Fruit fly (Drosophila melanogaster): ENCODE measurements around the gene tty.

tty gene

DNA sequence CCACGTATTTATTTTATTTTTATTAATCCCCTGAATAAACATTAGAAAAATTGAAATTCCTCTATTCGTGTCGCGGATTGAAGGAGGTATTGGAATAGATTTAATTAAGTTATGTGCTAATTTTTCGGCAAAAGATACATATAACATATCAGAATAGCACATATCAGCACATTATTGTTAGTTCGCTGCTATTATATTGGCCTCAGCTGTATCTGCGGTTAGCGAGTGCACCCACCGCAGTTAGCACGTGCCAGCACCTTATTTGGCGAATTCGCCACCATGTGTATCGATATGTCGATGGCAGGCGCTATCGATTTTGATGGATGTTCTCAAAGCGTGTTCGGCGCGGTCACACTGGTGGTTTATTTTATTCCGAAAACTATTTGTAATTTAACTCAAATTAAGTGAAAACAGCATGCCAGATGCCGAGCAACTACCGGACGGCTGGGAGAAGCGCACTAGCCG, 5.6 kb upstream of the tty start, which contains the start of gene dod (continued):
- TF ChIP-seq tin (GFP tag; optimal IDR thresholded peaks at IDR 0.05) (peak; percentile 44), CG15601 (tag; optimal IDR thresholded peaks at IDR 0.05) (peak; percentile 49), pnt (GFP tag; optimal IDR thresholded peaks at IDR 0.05) (no peak), al (GFP tag; IDR thresholded peaks at IDR 0.05) (0 out of 2 replicates have a peak, but pooled peaks have one; percentile 32), slp2 (GFP tag; optimal IDR thresholded peaks at IDR 0.05) (no peak), CG32532 (GFP tag; IDR thresholded peaks at IDR 0.05) (peak; percentile 69), CG12942 (GFP tag; optimal IDR thresholded peaks at IDR 0.05) (peak; percentile 47), Six4 (GFP tag; optimal IDR thresholded peaks at IDR 0.05) (no peak), rib (GFP tag; IDR thresholded peaks at IDR 0.05) (peak; percentile 59; the same call in 1 of the 2 replicates), CG2129 (GFP tag; IDR thresholded peaks at IDR 0.05; ENCODE audit: partially characterized antibody) (peak; percentile 53; the same call in 1 of the 2 replicates), CG10565 (GFP tag; optimal IDR thresholded peaks at IDR 0.05) (no peak), CG34224 (GFP tag; IDR thresholded peaks at IDR 0.05; ENCODE audit: partially characterized antibody) (peak; percentile 65; the same call in 2 of the 3 replicates), CG12299 (tag; optimal IDR thresholded peaks at IDR 0.05) (no peak), schlank (tag; optimal IDR thresholded peaks at IDR 0.05) (no peak), Atf3 (GFP tag; optimal IDR thresholded peaks at IDR 0.05) (peak; percentile 26), chm (GFP tag; IDR thresholded peaks at IDR 0.05) (peak; percentile 38; the same call in 1 of the 2 replicates), CG10979 (tag; optimal IDR thresholded peaks at IDR 0.05) (peak; percentile 11), BtbVII (GFP tag; optimal IDR thresholded peaks at IDR 0.05) (peak; percentile 21), CG9609 (GFP tag; optimal IDR thresholded peaks at IDR 0.05) (peak; percentile 35), CG17361 (GFP tag; IDR thresholded peaks at IDR 0.05) (peak; percentile 38; the same call in 2 of the 3 replicates), chn (GFP tag; optimal IDR thresholded peaks at IDR 0.05) (peak; percentile 13), dati (GFP tag; IDR thresholded peaks at IDR 0.05) (no peak), B-H1 (GFP tag; IDR thresholded peaks at IDR 0.05) (no peak), CG33213 (GFP tag; optimal IDR thresholded peaks at IDR 0.05) (peak; percentile 73), HLHmδ (GFP tag; optimal IDR thresholded peaks at IDR 0.05) (peak; percentile 94), p53 (GFP tag; optimal IDR thresholded peaks at IDR 0.05) (no peak), Rfx (GFP tag; IDR thresholded peaks at IDR 0.05) (peak; percentile 81), H15 (GFP tag; IDR thresholded peaks at IDR 0.05) (no peak), Doc3 (GFP tag; IDR thresholded peaks at IDR 0.05; ENCODE audit: partially characterized antibody) (peak; percentile 51; the same call in 2 of the 3 replicates), CG3726 (GFP tag; IDR thresholded peaks at IDR 0.05) (no peak), CG43689 (GFP tag; IDR thresholded peaks at IDR 0.05) (no peak), sc (optimal IDR thresholded peaks at IDR 0.05) (no peak), sc (GFP tag; optimal IDR thresholded peaks at IDR 0.05) (no peak), tgo (GFP tag; IDR thresholded peaks at IDR 0.05) (no peak; the same call in 2 of the 3 replicates), Doc2 (GFP tag; IDR thresholded peaks at IDR 0.05) (no peak), CG10366 (GFP tag; IDR thresholded peaks at IDR 0.05) (peak; percentile 17; the same call in 1 of the 2 replicates), bigmax (GFP tag; optimal IDR thresholded peaks at IDR 0.05) (peak; percentile 55), Stat92E (GFP tag; optimal IDR thresholded peaks at IDR 0.05) (peak in 1 of 3 experiments; percentile 13), CG8388 (GFP tag; optimal IDR thresholded peaks at IDR 0.05) (peak; percentile 20), NfI (GFP tag; optimal IDR thresholded peaks at IDR 0.05) (peak; percentile 62), grau (tag; optimal IDR thresholded peaks at IDR 0.05) (peak; percentile 60), CG12391 (tag; optimal IDR thresholded peaks at IDR 0.05) (peak; percentile 63), Dbx (GFP tag; IDR thresholded peaks at IDR 0.05) (peak; percentile 82), ewg (GFP tag; optimal IDR thresholded peaks at IDR 0.05) (peak; percentile 15), CG12071 (GFP tag; optimal IDR thresholded peaks at IDR 0.05) (no peak), CG18476 (GFP tag; optimal IDR thresholded peaks at IDR 0.05) (no peak), ash1 (GFP tag; optimal IDR thresholded peaks at IDR 0.05) (no peak), h (optimal IDR thresholded peaks at IDR 0.05) (no peak), CG5180 (GFP tag; optimal IDR thresholded peaks at IDR 0.05) (no peak), CG13894 (tag; optimal IDR thresholded peaks at IDR 0.05) (peak; percentile 67), CG6654 (GFP tag; optimal IDR thresholded peaks at IDR 0.05) (no peak)
